Fruit fly (Drosophila melanogaster) whole organism, embryonic: ENCODE results near the gene CG2841.

Source experiments
- CG10366 ChIP-seq: fragments of 200-800 bp; sonication (Bioruptor generic); IDR thresholded peaks from 2 replicates; pipeline ENCODE4 v1.3.6; 2022; ENCODE audit warnings: missing biosample characterization, missing genetic modification characterization
- CG10959 ChIP-seq: fragments of 200-800 bp; sonication (Bioruptor generic); IDR thresholded peaks from 2 replicates; pipeline ENCODE4 v1.3.6; 2022; ENCODE audit warnings: missing biosample characterization, missing genetic modification characterization
- CG11695 ChIP-seq: fragments of 200-800 bp; sonication (Bioruptor generic); IDR thresholded peaks from 3 replicates; pipeline ENCODE4 v1.3.6; 2022; ENCODE audit warnings: missing biosample characterization, missing genetic modification characterization
- CG14050 ChIP-seq: fragments of 200-800 bp; sonication (Bioruptor generic); IDR thresholded peaks from 3 replicates; pipeline ENCODE4 v1.3.6; 2022; ENCODE audit warnings: missing biosample characterization, missing genetic modification characterization
- CG16815 ChIP-seq: fragments of 200-800 bp; sonication (Bioruptor generic); optimal IDR thresholded peaks from 3 replicates; lab custom pipeline; 2017; ENCODE audit warnings: missing biosample characterization, mild to moderate bottlenecking, missing genetic modification characterization
- CG1832 ChIP-seq: fragments of 200-800 bp; sonication (Bioruptor generic); optimal IDR thresholded peaks from 2 replicates; lab custom pipeline; 2017; ENCODE audit warnings: missing biosample characterization, mild to moderate bottlenecking, missing genetic modification characterization, inconsistent platforms
- CG3065 ChIP-seq: fragments of 200-800 bp; sonication (Bioruptor generic); optimal IDR thresholded peaks from 2 replicates; lab custom pipeline; 2016; ENCODE audit warnings: missing biosample characterization, missing genetic modification characterization
- CG3163 ChIP-seq: fragments of 200-800 bp; sonication (Bioruptor generic); optimal IDR thresholded peaks from 3 replicates; lab custom pipeline; 2016; ENCODE audit warnings: missing biosample characterization, missing genetic modification characterization
- CG32772 ChIP-seq: fragments of 200-800 bp; sonication (Bioruptor generic); IDR thresholded peaks from 2 replicates; pipeline ENCODE4 v1.3.6; 2022; ENCODE audit warnings: missing biosample characterization, missing genetic modification characterization
- CG4820 ChIP-seq: fragments of 200-800 bp; sonication (Bioruptor generic); optimal IDR thresholded peaks from 3 replicates; lab custom pipeline; 2016; ENCODE audit warnings: missing biosample characterization, missing genetic modification characterization
- CG8089 ChIP-seq: fragments of 200-800 bp; sonication (Bioruptor generic); optimal IDR thresholded peaks from 3 replicates; lab custom pipeline; 2016; ENCODE audit warnings: missing biosample characterization, missing genetic modification characterization
- D19B ChIP-seq: fragments of 200-800 bp; sonication (Bioruptor generic); optimal IDR thresholded peaks from 2 replicates; lab custom pipeline; 2017; ENCODE audit warnings: missing biosample characterization, mild to moderate bottlenecking, missing genetic modification characterization
- Drgx ChIP-seq: fragments of 200-800 bp; sonication (Bioruptor generic); IDR thresholded peaks from 2 replicates; pipeline ENCODE4 v1.3.6; 2022; ENCODE audit warnings: missing biosample characterization, missing genetic modification characterization
- MTF-1 ChIP-seq: fragments of 200-800 bp; sonication (Bioruptor generic); optimal IDR thresholded peaks from 2 replicates; lab custom pipeline; 2018; ENCODE audit warnings: missing biosample characterization, mild to moderate bottlenecking, missing genetic modification characterization, borderline replicate concordance
- Med ChIP-seq: fragments of 200-800 bp; sonication (Bioruptor generic); peaks from one replicate; lab custom pipeline; 2016; ENCODE audit warnings: missing biosample characterization, missing genetic modification characterization, mild to moderate bottlenecking, inconsistent platforms, moderate library complexity
- Ravus ChIP-seq: fragments of 200-800 bp; sonication (Bioruptor generic); IDR thresholded peaks from 2 replicates; pipeline ENCODE4 v1.3.6; 2022; ENCODE audit warnings: missing biosample characterization, missing genetic modification characterization
- Sin3A ChIP-seq: fragments of >200 bp; optimal IDR thresholded peaks from 2 replicates; lab custom pipeline; 2018
- Trl ChIP-seq, 3 experiments: fragments of >200 bp in 2 of 3; fragments of 200-800 bp in 1 of 3; sonication (Bioruptor generic) in 1 of 3; optimal IDR thresholded peaks; 2 replicates in 1 of 3; 3 replicates in 2 of 3; lab custom pipeline; 2016 to 2017; ENCODE audit warnings: missing biosample characterization in 1 of 3, missing genetic modification characterization in 1 of 3
- ac ChIP-seq: fragments of 200-800 bp; sonication (Bioruptor generic); optimal IDR thresholded peaks from 3 replicates; lab custom pipeline; 2017; ENCODE audit warnings: missing biosample characterization, mild to moderate bottlenecking, missing genetic modification characterization
- bab2 ChIP-seq: fragments of 200-800 bp; sonication (Bioruptor generic); optimal IDR thresholded peaks from 2 replicates; lab custom pipeline; 2016; ENCODE audit warnings: missing biosample characterization, missing genetic modification characterization
- cg ChIP-seq: fragments of 200-800 bp; sonication (Bioruptor generic); optimal IDR thresholded peaks from 3 replicates; lab custom pipeline; 2019; ENCODE audit warnings: missing biosample characterization, mild to moderate bottlenecking, missing genetic modification characterization, moderate library complexity
- chinmo ChIP-seq: fragments of 200-800 bp; sonication (Bioruptor generic); IDR thresholded peaks from 4 replicates; pipeline ENCODE4 v1.3.6; 2022; ENCODE audit warnings: missing biosample characterization, missing genetic modification characterization; ENCODE audit not compliant: partially characterized antibody
- crol ChIP-seq: fragments of 200-800 bp; sonication (Bioruptor generic); IDR thresholded peaks from 2 replicates; pipeline ENCODE4 v1.3.6; 2022; ENCODE audit warnings: missing biosample characterization, missing genetic modification characterization
- da ChIP-seq: fragments of 200-800 bp; sonication (Bioruptor generic); optimal IDR thresholded peaks from 2 replicates; lab custom pipeline; 2016; ENCODE audit warnings: missing biosample characterization, missing genetic modification characterization
- gcm ChIP-seq: fragments of 200-800 bp; sonication (Bioruptor generic); optimal IDR thresholded peaks from 2 replicates; lab custom pipeline; 2019; ENCODE audit warnings: missing biosample characterization, mild to moderate bottlenecking, missing genetic modification characterization, moderate library complexity
- kni ChIP-seq: fragments of 200-800 bp; sonication (Bioruptor generic); optimal IDR thresholded peaks from 3 replicates; lab custom pipeline; 2017; ENCODE audit warnings: mild to moderate bottlenecking, missing biosample characterization, missing genetic modification reagents, missing genetic modification characterization
- nerfin-1 ChIP-seq: fragments of 200-800 bp; sonication (Bioruptor generic); optimal IDR thresholded peaks from 3 replicates; lab custom pipeline; 2019; ENCODE audit warnings: missing biosample characterization, mild to moderate bottlenecking, missing genetic modification characterization, moderate library complexity
- nom ChIP-seq: fragments of 200-800 bp; sonication (Bioruptor generic); optimal IDR thresholded peaks from 2 replicates; lab custom pipeline; 2017; ENCODE audit warnings: missing biosample characterization, missing genetic modification characterization, mild to moderate bottlenecking, moderate library complexity, missing genetic modification reagents
- p53 ChIP-seq: fragments of 200-800 bp; sonication (Bioruptor generic); optimal IDR thresholded peaks from 2 replicates; lab custom pipeline; 2016; ENCODE audit warnings: missing biosample characterization, missing genetic modification characterization
- pros ChIP-seq: fragments of 200-800 bp; sonication (Bioruptor generic); optimal IDR thresholded peaks from 3 replicates; lab custom pipeline; 2019; ENCODE audit warnings: missing biosample characterization, mild to moderate bottlenecking, missing genetic modification characterization, moderate library complexity
- pzg ChIP-seq: fragments of 200-800 bp; sonication (Bioruptor generic); optimal IDR thresholded peaks from 3 replicates; lab custom pipeline; 2018; ENCODE audit warnings: missing biosample characterization, mild to moderate bottlenecking, missing genetic modification characterization, moderate library complexity
- schlank ChIP-seq: fragments of 200-800 bp; sonication (Bioruptor generic); optimal IDR thresholded peaks from 2 replicates; lab custom pipeline; 2018; ENCODE audit warnings: missing biosample characterization, mild to moderate bottlenecking, missing genetic modification characterization
- sens ChIP-seq: fragments of 200-800 bp; sonication (Bioruptor generic); peaks from one replicate; lab custom pipeline; 2016; ENCODE audit warnings: missing biosample characterization, missing genetic modification characterization
- sob ChIP-seq: fragments of 200-800 bp; sonication (Bioruptor generic); IDR thresholded peaks from 2 replicates; pipeline ENCODE4 v1.3.6; 2022; ENCODE audit warnings: missing biosample characterization, missing genetic modification characterization
- sqz ChIP-seq: fragments of 200-800 bp; sonication (Bioruptor generic); optimal IDR thresholded peaks from 3 replicates; lab custom pipeline; 2018; ENCODE audit warnings: missing biosample characterization, mild to moderate bottlenecking, missing genetic modification characterization
- stc ChIP-seq: fragments of 200-800 bp; sonication (Bioruptor generic); IDR thresholded peaks from 2 replicates; pipeline ENCODE4 v1.3.6; 2022; ENCODE audit warnings: missing biosample characterization, missing genetic modification characterization
- tll ChIP-seq, 2 experiments: fragments of 200-800 bp in 1 of 2; fragments of >200 bp in 1 of 2; sonication (Bioruptor generic) in 1 of 2; optimal IDR thresholded peaks; 2 replicates each; lab custom pipeline; 2017 to 2019; ENCODE audit warnings: missing biosample characterization in 2 of 2, missing genetic modification characterization in 2 of 2, mild to moderate bottlenecking in 1 of 2, moderate library complexity in 1 of 2
- twi ChIP-seq: fragments of 200-800 bp; optimal IDR thresholded peaks from 2 replicates; lab custom pipeline; 2019; ENCODE audit warnings: missing biosample characterization, mild to moderate bottlenecking, missing genetic modification characterization, moderate library complexity
- usp ChIP-seq: fragments of >200 bp; optimal IDR thresholded peaks from 2 replicates; lab custom pipeline; 2017; ENCODE audit warnings: missing biosample characterization, missing genetic modification characterization

CG2841 gene

DNA sequence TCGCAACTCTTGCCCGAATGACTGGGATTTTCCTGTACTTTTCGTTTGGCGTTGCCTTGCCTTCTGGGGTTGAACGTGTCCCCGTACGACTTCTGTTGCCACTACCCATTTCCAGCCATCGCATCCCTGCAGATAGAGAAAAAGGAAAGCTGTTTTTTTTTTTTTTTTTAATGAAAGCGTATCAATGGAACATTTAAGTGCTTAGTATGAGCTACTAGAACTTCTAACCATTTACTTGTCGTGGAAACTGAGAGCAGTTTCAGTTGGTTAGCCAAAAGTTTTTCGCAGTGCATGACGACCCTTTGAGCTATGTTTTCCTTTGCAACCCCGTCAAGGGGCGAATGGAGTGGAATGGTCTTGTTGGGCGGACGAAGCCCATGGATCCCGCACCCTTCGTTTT lies 36.8 kb downstream of the CG2841 start (continued):
- TF ChIP-seq schlank (tag; lab: Kevin White, UChicago): no peak
- TF ChIP-seq CG10366 (GFP tag; lab: Robert Waterston, UW): peak; percentile 84
- TF ChIP-seq Med (GFP tag; lab: Kevin White, UChicago): peak; percentile 89
- TF ChIP-seq p53: no peak
- peak; percentile 18 for TF ChIP-seq da
- TF ChIP-seq usp (GFP tag; lab: Kevin White, UChicago): no peak
- TF ChIP-seq CG3065 (GFP tag; lab: Kevin White, UChicago): peak; percentile 15
- peak; percentile 77 for TF ChIP-seq CG32772

DNA sequence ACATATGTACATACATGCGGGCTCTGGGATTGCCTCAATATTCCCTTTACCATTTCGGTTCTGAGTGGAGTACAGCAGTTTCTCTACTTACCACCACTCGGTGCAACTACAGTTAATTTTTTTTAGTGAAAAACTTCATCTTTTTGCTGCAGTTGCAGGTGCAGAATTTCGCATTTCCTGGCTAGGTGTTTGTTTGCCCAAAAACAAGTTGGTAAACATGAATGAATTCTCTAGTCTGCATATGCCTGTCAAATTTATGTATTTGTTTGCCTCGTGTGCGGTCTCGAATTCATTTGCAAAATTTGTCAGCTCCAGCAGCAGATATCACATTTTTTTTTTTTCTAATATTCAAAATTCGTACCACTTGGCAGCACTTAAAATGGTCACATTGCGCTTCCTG lies 39.3 kb downstream of the CG2841 start, which contains the start of gene CG2854:
Gene CG2854, plus strand, starts transcription at position 301 of the 400 bp plus-strand sequence.
- TF ChIP-seq gcm: peak; percentile 28
- no peak for TF ChIP-seq CG8089 (GFP tag; lab: Kevin White, UChicago)
- no peak for TF ChIP-seq D19B

DNA sequence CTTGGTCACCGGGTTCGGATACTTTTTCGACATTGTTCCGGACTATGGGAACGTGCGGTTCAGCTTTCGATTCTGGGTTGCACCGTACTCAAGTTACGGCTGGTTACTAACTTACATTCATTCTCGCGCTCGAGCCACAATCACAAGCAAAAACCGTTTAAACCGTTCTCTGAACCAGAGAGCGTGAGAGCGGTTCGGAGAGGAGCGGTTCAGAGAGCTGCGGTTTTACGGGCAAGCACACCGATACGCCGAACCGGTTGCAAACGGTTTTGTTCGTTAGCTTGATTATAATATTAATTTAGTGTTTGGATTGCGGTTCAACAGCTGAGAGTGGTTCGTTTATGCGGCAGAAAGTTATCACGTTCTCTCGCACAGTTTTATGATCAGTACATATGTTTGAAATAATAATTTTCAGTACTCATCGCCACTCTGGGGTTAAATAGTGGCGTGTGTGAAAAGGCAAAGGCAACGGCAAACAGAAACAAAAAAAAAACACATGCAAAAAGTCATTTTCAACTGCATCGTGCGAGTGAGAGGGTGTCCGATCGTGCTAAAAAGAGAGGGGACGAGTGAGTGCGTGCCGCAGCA lies 40.4 kb downstream of the CG2841 start, which contains the start of gene CG14050:
Gene CG14050, minus strand, starts transcription at position 560 of the 588 bp plus-strand sequence.
- TF ChIP-seq CG14050 (GFP tag; lab: Robert Waterston, UW) (peak; percentile 92), sqz (GFP tag; lab: Kevin White, UChicago) (peak; percentile 10), Ravus (GFP tag; lab: Robert Waterston, UW) (no peak), CG11695 (0 out of 3 replicates have a peak, but pooled peaks have one; percentile 9), twi (peak; percentile 2), CG1832 (GFP tag; lab: Kevin White, UChicago) (peak; percentile 45), Drgx (GFP tag; lab: Robert Waterston, UW) (no peak), bab2 (GFP tag; lab: Kevin White, UChicago) (no peak), chinmo (GFP tag; lab: Robert Waterston, UW) (0 out of 4 replicates have a peak, but pooled peaks have one; percentile 16), stc (GFP tag; lab: Robert Waterston, UW) (no peak), sob (GFP tag; lab: Robert Waterston, UW) (no peak), Trl (optimal IDR thresholded peaks at IDR 0.05; lab: Kevin White, UChicago) (peak; percentile 18 to 53), Trl (GFP tag; optimal IDR thresholded peaks at IDR 0.05; lab: Kevin White, UChicago) (no peak), pzg (GFP tag; lab: Kevin White, UChicago) (no peak), tll (GFP tag; optimal IDR thresholded peaks at IDR 0.05; lab: Kevin White, UChicago) (peak in 1 of 2 experiments; percentile 65), MTF-1 (GFP tag; lab: Kevin White, UChicago) (no peak), pros (GFP tag; lab: Kevin White, UChicago) (peak; percentile 25), nom (no peak), CG4820 (GFP tag; lab: Kevin White, UChicago) (peak; percentile 93), Sin3A (no peak)

DNA sequence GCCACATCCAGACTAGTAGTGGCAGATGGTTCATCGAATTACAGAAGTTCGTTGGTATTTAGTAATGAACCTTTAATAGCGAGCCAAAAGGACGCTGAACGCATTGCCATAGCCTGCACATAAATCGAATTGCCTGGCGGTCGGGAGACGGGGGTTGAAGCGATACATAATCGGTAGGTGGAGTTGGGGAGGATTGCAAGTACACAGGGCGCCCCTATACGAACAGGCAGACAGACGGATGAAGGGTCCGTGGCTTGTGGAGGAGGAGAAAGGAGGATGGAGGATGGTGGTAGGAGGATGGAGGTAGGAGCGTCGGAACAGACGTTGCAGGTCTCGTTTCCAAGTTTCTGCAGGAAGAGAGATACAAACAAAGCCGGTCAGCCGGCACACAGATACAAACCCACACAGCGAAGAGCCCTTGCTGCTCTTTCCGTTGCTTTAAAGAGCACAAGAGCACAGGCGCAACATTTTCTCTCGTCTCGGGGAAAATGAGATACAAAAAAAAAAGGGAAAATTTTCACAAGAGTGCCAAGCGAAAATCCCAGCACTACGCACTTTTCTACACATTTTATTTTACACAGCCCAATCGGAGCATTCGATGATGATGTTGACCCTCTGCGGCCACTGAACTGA lies 42.4 kb downstream of the CG2841 start:
- TF ChIP-seq cg (GFP tag; lab: Kevin White, UChicago) (peak; percentile 32), CG10959 (no peak), CG16815 (no peak), crol (GFP tag; lab: Robert Waterston, UW) (peak; percentile 51; the same call in 1 of the 2 replicates), gcm (peak; percentile 32), kni (GFP tag; lab: Kevin White, UChicago) (peak; percentile 18), CG3163 (GFP tag; lab: Kevin White, UChicago) (peak; percentile 83), sens (GFP tag; lab: Kevin White, UChicago) (peak; percentile 60), pros (GFP tag; lab: Kevin White, UChicago) (peak; percentile 74), Trl (optimal IDR thresholded peaks at IDR 0.05; lab: Kevin White, UChicago) (peak; percentile 48 to 59), Trl (GFP tag; optimal IDR thresholded peaks at IDR 0.05; lab: Kevin White, UChicago) (no peak), nerfin-1 (tag; lab: Kevin White, UChicago) (peak; percentile 5), nom (peak; percentile 42), ac (GFP tag; lab: Kevin White, UChicago) (no peak)
